Fruit fly (Drosophila melanogaster) whole organism, embryonic: ENCODE measurements around the gene Nepl13.

ENCODE experiments used
- Elba2 ChIP-seq: fragments of 200-800 bp; sonication (Bioruptor generic); optimal IDR thresholded peaks from 3 replicates; lab custom pipeline; 2016; ENCODE audit warnings: missing biosample characterization, missing genetic modification characterization
- Kr ChIP-seq: fragments of 200-800 bp; sonication (Bioruptor generic); optimal IDR thresholded peaks from 2 replicates; lab custom pipeline; 2017; ENCODE audit warnings: missing biosample characterization, mild to moderate bottlenecking, missing genetic modification characterization
- Mes4 ChIP-seq: fragments of 200-800 bp; sonication (Bioruptor generic); optimal IDR thresholded peaks from 2 replicates; lab custom pipeline; 2016; ENCODE audit warnings: missing biosample characterization, missing genetic modification characterization
- Usf ChIP-seq: fragments of 200-800 bp; sonication (Bioruptor generic); optimal IDR thresholded peaks from 2 replicates; lab custom pipeline; 2017; ENCODE audit warnings: missing genotype, missing biosample characterization, missing genetic modification characterization
- gcm2 ChIP-seq: fragments of 200-800 bp; sonication (Bioruptor generic); optimal IDR thresholded peaks from 2 replicates; lab custom pipeline; 2016; ENCODE audit warnings: missing biosample characterization, missing genetic modification characterization
- slbo ChIP-seq: fragments of 200-800 bp; sonication (Bioruptor generic); IDR thresholded peaks from 2 replicates; pipeline ENCODE4 v1.3.6; 2022; ENCODE audit warnings: missing biosample characterization, missing genetic modification characterization

dm6 chr3R:22770207-22770606 lies 9.3 kb upstream of the Nepl13 start, which contains the start of gene CG43093:
- TF ChIP-seq Mes4 (no peak), Elba2 (GFP tag; lab: Kevin White, UChicago) (no peak), gcm2 (GFP tag; lab: Kevin White, UChicago) (no peak), slbo (no peak), Kr (GFP tag; lab: Kevin White, UChicago) (no peak), Usf (no peak)
